Fruit fly (Drosophila melanogaster) whole organism, embryonic: ENCODE data around the gene CG33110.

Experiments
- Blimp-1 ChIP-seq: fragments of 200-800 bp; sonication (Bioruptor generic); optimal IDR thresholded peaks from 3 replicates; lab custom pipeline; 2018; ENCODE audit warnings: missing biosample characterization, missing genetic modification characterization, mild to moderate bottlenecking, moderate library complexity, missing genetic modification reagents
- CG10267 ChIP-seq: fragments of 200-800 bp; sonication (Bioruptor generic); optimal IDR thresholded peaks from 2 replicates; lab custom pipeline; 2018; ENCODE audit warnings: missing biosample characterization, mild to moderate bottlenecking, missing genetic modification characterization, moderate library complexity
- CG10979 ChIP-seq: fragments of 200-800 bp; sonication (Bioruptor generic); optimal IDR thresholded peaks from 2 replicates; lab custom pipeline; 2018; ENCODE audit warnings: missing biosample characterization, mild to moderate bottlenecking, missing genetic modification characterization, moderate library complexity
- CG15269 ChIP-seq: fragments of 200-800 bp; sonication (Bioruptor generic); optimal IDR thresholded peaks from 2 replicates; lab custom pipeline; 2018; ENCODE audit warnings: missing biosample characterization, mild to moderate bottlenecking, missing genetic modification characterization, moderate library complexity
- CG4707 ChIP-seq: fragments of 200-800 bp; sonication (Bioruptor generic); optimal IDR thresholded peaks from 2 replicates; lab custom pipeline; 2018; ENCODE audit warnings: missing biosample characterization, mild to moderate bottlenecking, missing genetic modification characterization, moderate library complexity
- D19A ChIP-seq: fragments of 200-800 bp; optimal IDR thresholded peaks from 3 replicates; lab custom pipeline; 2019; ENCODE audit warnings: missing biosample characterization, mild to moderate bottlenecking, missing genetic modification characterization, moderate library complexity
- E2f1 ChIP-seq: fragments of 200-800 bp; sonication (Bioruptor generic); IDR thresholded peaks from 2 replicates; pipeline ENCODE4 v1.3.6; 2022; ENCODE audit warnings: missing biosample characterization, missing genetic modification characterization
- Eip74EF ChIP-seq, 2 experiments: fragments of 200-800 bp in 1 of 2; fragments of >200 bp in 1 of 2; sonication (Bioruptor generic) in 1 of 2; optimal IDR thresholded peaks; 2 replicates each; lab custom pipeline; 2017 to 2019; ENCODE audit warnings: missing biosample characterization in 2 of 2, missing genetic modification characterization in 2 of 2, mild to moderate bottlenecking in 1 of 2, moderate library complexity in 1 of 2
- Hmr ChIP-seq: fragments of 200-800 bp; sonication (Bioruptor generic); optimal IDR thresholded peaks from 3 replicates; lab custom pipeline; 2017; ENCODE audit warnings: mild to moderate bottlenecking, missing biosample characterization, missing genetic modification reagents, missing genetic modification characterization
- Med ChIP-seq: fragments of 200-800 bp; sonication (Bioruptor generic); peaks from one replicate; lab custom pipeline; 2016; ENCODE audit warnings: missing biosample characterization, missing genetic modification characterization, mild to moderate bottlenecking, inconsistent platforms, moderate library complexity
- Sox102F ChIP-seq: fragments of 200-800 bp; sonication (Bioruptor generic); optimal IDR thresholded peaks from 2 replicates; lab custom pipeline; 2018; ENCODE audit warnings: missing biosample characterization, mild to moderate bottlenecking, missing genetic modification characterization, moderate library complexity
- bigmax ChIP-seq: fragments of 200-800 bp; sonication (Bioruptor generic); optimal IDR thresholded peaks from 2 replicates; lab custom pipeline; 2018; ENCODE audit warnings: missing biosample characterization, mild to moderate bottlenecking, missing genetic modification characterization
- grn ChIP-seq: fragments of 200-800 bp; sonication (Bioruptor generic); optimal IDR thresholded peaks from 3 replicates; lab custom pipeline; 2017; ENCODE audit warnings: missing biosample characterization, missing genetic modification characterization
- nmo ChIP-seq: fragments of 200-800 bp; sonication (Bioruptor generic); optimal IDR thresholded peaks from 2 replicates; lab custom pipeline; 2018; ENCODE audit warnings: missing biosample characterization, mild to moderate bottlenecking, missing genetic modification characterization, moderate library complexity

The CG33110 gene

dm6 chr3R:22629174-22629573, 59.2 kb downstream of the CG33110 start (continued):
- TF ChIP-seq CG10979 (tag; lab: Kevin White, UChicago): peak; percentile 13
- peak; percentile 1 for TF ChIP-seq CG10267
- TF ChIP-seq Eip74EF (GFP tag; optimal IDR thresholded peaks at IDR 0.05; lab: Kevin White, UChicago): peak in 1 of 2 experiments; percentile 16
- TF ChIP-seq Blimp-1 (GFP tag; lab: Kevin White, UChicago): peak; percentile 8
- TF ChIP-seq D19A: no peak
- no peak for TF ChIP-seq bigmax (GFP tag; lab: Kevin White, UChicago)
- peak; percentile 18 for TF ChIP-seq nmo (GFP tag; lab: Kevin White, UChicago)
- TF ChIP-seq Med (GFP tag; lab: Kevin White, UChicago): peak; percentile 48
- TF ChIP-seq E2f1 (GFP tag; lab: Robert Waterston, UW): no peak
- peak; percentile 25 for TF ChIP-seq CG15269 (tag; lab: Kevin White, UChicago)
- TF ChIP-seq grn (GFP tag; lab: Kevin White, UChicago): no peak
- TF ChIP-seq Hmr (GFP tag; lab: Kevin White, UChicago): peak; percentile 5
- peak; percentile 17 for TF ChIP-seq Sox102F
- TF ChIP-seq CG4707 (GFP tag; lab: Kevin White, UChicago): no peak
